Worm (Caenorhabditis elegans) whole organism, young adult: ENCODE data around the gene natb-1.

Experiments
- F49E8.2 ChIP-seq: sonication (generic microtip); optimal IDR thresholded peaks from 3 replicates; lab custom pipeline; 2017; ENCODE audit warnings: missing genetic modification characterization, mild to moderate bottlenecking, missing compliant biosample characterization, antibody characterized with exemption, moderate library complexity; ENCODE audit not compliant: insufficient read depth
- K12H6.12 ChIP-seq: fragments of 200-800 bp; sonication (Bioruptor generic); optimal IDR thresholded peaks from 2 replicates; lab custom pipeline; 2018; ENCODE audit warnings: mild to moderate bottlenecking, missing genetic modification characterization, missing compliant biosample characterization
- atf-7 ChIP-seq: sonication (generic microtip); optimal IDR thresholded peaks from 2 replicates; lab custom pipeline; 2017; ENCODE audit warnings: mild to moderate bottlenecking, missing genetic modification characterization, missing compliant biosample characterization
- ceh-40 ChIP-seq: fragments of 200-800 bp; sonication (Bioruptor generic); IDR thresholded peaks from 2 replicates; pipeline ENCODE4 v1.3.6; 2022; ENCODE audit warnings: missing genetic modification characterization, missing compliant biosample characterization
- egl-44 ChIP-seq: fragments of 200-800 bp; sonication (Bioruptor generic); IDR thresholded peaks from 2 replicates; pipeline ENCODE4 v1.3.6; 2022; ENCODE audit warnings: missing genetic modification reagents, missing genetic modification characterization, missing compliant biosample characterization
- hlh-12 ChIP-seq: sonication (generic microtip); optimal IDR thresholded peaks from 2 replicates; lab custom pipeline; 2016; ENCODE audit warnings: missing genetic modification characterization, missing compliant biosample characterization
- nfya-2 ChIP-seq: fragments of 200-800 bp; sonication (Bioruptor generic); IDR thresholded peaks from 2 replicates; pipeline ENCODE4 v1.3.6; 2022; ENCODE audit warnings: missing genetic modification reagents, missing genetic modification characterization, missing compliant biosample characterization
- nhr-120 ChIP-seq: fragments of 200-800 bp; sonication (Bioruptor generic); IDR thresholded peaks from 2 replicates; pipeline ENCODE4 v1.3.6; 2022; ENCODE audit warnings: missing genetic modification characterization, missing compliant biosample characterization
- sdz-38 ChIP-seq: sonication (generic microtip); optimal IDR thresholded peaks from 2 replicates; lab custom pipeline; 2016; ENCODE audit warnings: missing genotype, missing genetic modification characterization, missing compliant biosample characterization
- snpc-3.4 ChIP-seq: sonication (generic microtip); optimal IDR thresholded peaks from 2 replicates; lab custom pipeline; 2017; ENCODE audit warnings: missing genetic modification characterization, mild to moderate bottlenecking, missing compliant biosample characterization, antibody characterized with exemption, moderate library complexity, missing genotype, missing genetic modification reagents

DNA sequence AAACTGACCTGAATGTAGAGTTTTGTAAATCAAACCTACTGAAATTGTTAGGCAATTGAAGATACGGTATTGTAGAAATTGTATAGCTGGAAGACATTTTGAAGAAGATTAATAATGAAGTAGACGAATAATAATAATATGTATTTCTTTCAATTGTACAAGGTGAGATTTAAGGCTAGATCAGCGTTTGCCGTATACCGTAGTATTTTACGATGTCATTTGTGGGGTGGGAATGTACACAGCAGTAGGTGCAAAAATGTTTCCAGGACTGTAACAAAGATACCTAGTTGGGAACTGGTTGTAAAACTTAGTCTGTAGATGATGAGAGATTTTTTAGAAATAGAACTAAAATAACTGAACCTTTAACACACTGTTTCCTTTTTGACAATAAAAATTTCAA is 11.3 kb upstream of the natb-1 start, which contains the start of gene ceh-76:
- no peak for TF ChIP-seq atf-7 (tag; lab: Kevin White, UChicago)
- no peak for TF ChIP-seq egl-44
- no peak for TF ChIP-seq nfya-2
- TF ChIP-seq F49E8.2 = no peak
- TF ChIP-seq hlh-12 (tag; lab: Kevin White, UChicago) = no peak
- no peak for TF ChIP-seq sdz-38 (tag; lab: Kevin White, UChicago)
- TF ChIP-seq snpc-3.4 (tag; lab: Kevin White, UChicago) = no peak
- no peak for TF ChIP-seq ceh-40
- TF ChIP-seq K12H6.12 (tag; lab: Kevin White, UChicago) = no peak
- no peak for TF ChIP-seq nhr-120 (GFP tag; lab: Robert Waterston, UW)
